Worm (Caenorhabditis elegans): ENCODE data around the gene K02E11.4.

The K02E11.4 gene

DNA sequence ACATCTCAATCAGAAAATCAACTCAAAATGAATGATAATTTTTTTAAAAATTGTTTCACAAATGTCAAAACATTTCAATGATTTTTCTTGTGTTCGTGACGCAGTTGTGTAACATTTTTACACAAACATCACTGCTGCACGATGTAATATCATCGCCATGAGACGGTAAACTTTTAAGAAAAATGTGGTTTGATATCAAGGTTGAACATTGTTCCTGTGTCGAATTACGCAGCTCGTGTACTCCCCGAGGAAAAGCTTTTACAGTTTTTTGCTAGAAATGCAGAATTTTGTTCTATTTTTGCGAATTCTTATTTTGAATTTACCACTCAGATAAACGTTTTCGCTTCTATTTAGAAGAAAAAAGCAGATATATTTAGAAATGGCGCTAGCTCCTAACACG, 50.3 kb downstream of the K02E11.4 start (continued):
- TF ChIP-seq ZK185.1 (tag; optimal IDR thresholded peaks at IDR 0.05; ENCODE audit: poor library complexity, severe bottlenecking) (peak; percentile 50), die-1 (tag; optimal IDR thresholded peaks at IDR 0.05) (no peak), F22D6.2 (tag; optimal IDR thresholded peaks at IDR 0.05) (no peak), efl-1 (GFP tag; optimal IDR thresholded peaks at IDR 0.05) (no peak), egl-44 (GFP tag; IDR thresholded peaks at IDR 0.05) (no peak), attf-5 (GFP tag; optimal IDR thresholded peaks at IDR 0.05) (peak; percentile 39), nfyb-1 (GFP tag; IDR thresholded peaks at IDR 0.05) (peak; percentile 83; the same call in 1 of the 2 replicates), hrde-1 (tag; optimal IDR thresholded peaks at IDR 0.05; ENCODE audit: borderline replicate concordance) (no peak), tlf-1 (GFP tag; optimal IDR thresholded peaks at IDR 0.05) (no peak), repo-1 (tag; optimal IDR thresholded peaks at IDR 0.05) (peak; percentile 63), ceh-58 (GFP tag; IDR thresholded peaks at IDR 0.05) (no peak), C06A6.2 (GFP tag; conservative IDR thresholded peaks at IDR 0.05) (peak; percentile 31; the same call in 1 of the 2 replicates), F23B12.7 (tag; optimal IDR thresholded peaks at IDR 0.05; ENCODE audit: insufficient read depth) (no peak), dpl-1 (GFP tag; optimal IDR thresholded peaks at IDR 0.05) (no peak), Y95B8A.8 (GFP tag; IDR thresholded peaks at IDR 0.05) (no peak), unc-130 (GFP tag; optimal IDR thresholded peaks at IDR 0.05) (no peak), Y79H2A.3 (GFP tag; conservative IDR thresholded peaks at IDR 0.05) (no peak), bed-2 (GFP tag; IDR thresholded peaks at IDR 0.05) (no peak), chd-7 (tag; optimal IDR thresholded peaks at IDR 0.05) (peak; percentile 78), ztf-28 (GFP tag; IDR thresholded peaks at IDR 0.05) (no peak), fkh-3 (tag; optimal IDR thresholded peaks at IDR 0.05) (no peak), lsy-27 (tag; optimal IDR thresholded peaks at IDR 0.05; ENCODE audit: borderline replicate concordance, insufficient read depth) (no peak), F10E7.11 (tag; optimal IDR thresholded peaks at IDR 0.05) (no peak), sptf-2 (GFP tag; optimal IDR thresholded peaks at IDR 0.05) (no peak), zim-3 (tag; optimal IDR thresholded peaks at IDR 0.05) (peak; percentile 19), hmg-1.2 (GFP tag; IDR thresholded peaks at IDR 0.05) (0 out of 2 replicates have a peak, but pooled peaks have one; percentile 9), nhr-27 (tag; optimal IDR thresholded peaks at IDR 0.05) (no peak), pha-4 (tag; optimal IDR thresholded peaks at IDR 0.05) (no peak)

Data from whole organism, young adult.